Worm (Caenorhabditis elegans) whole organism, L3 larva: ENCODE measurements around the gene sptf-2.

Source experiments
- R02D3.7 ChIP-seq: fragments of 150-350 bp; optimal IDR thresholded peaks from 2 replicates; lab custom pipeline; 2014; ENCODE audit warnings: missing biosample characterization, missing genetic modification characterization
- ZK546.5 ChIP-seq: sonication (generic microtip); optimal IDR thresholded peaks from 2 replicates; lab custom pipeline; 2017; ENCODE audit warnings: missing biosample characterization, missing genetic modification characterization
- ceh-16 ChIP-seq: sonication (generic microtip); optimal IDR thresholded peaks from 2 replicates; lab custom pipeline; 2017; ENCODE audit warnings: missing biosample characterization, missing genetic modification characterization
- ceh-28 ChIP-seq: fragments of 150-350 bp; optimal IDR thresholded peaks from 2 replicates; lab custom pipeline; 2014; ENCODE audit warnings: missing biosample characterization, missing genetic modification reagents, missing genetic modification characterization
- ceh-9 ChIP-seq: sonication (generic microtip); optimal IDR thresholded peaks from 2 replicates; lab custom pipeline; 2018; ENCODE audit warnings: missing biosample characterization, missing genetic modification characterization
- daf-12 ChIP-seq: fragments of 150-350 bp; optimal IDR thresholded peaks from 2 replicates; lab custom pipeline; 2014; ENCODE audit warnings: missing biosample characterization, missing genetic modification reagents, missing genetic modification characterization
- egl-27 ChIP-seq: sonication (generic microtip); optimal IDR thresholded peaks from 4 replicates; lab custom pipeline; 2017; ENCODE audit warnings: missing biosample characterization, missing genetic modification reagents, missing genetic modification characterization
- egl-5 ChIP-seq: fragments of 150-350 bp; optimal IDR thresholded peaks from 2 replicates; lab custom pipeline; 2017; ENCODE audit warnings: missing biosample characterization, missing genetic modification reagents, missing genetic modification characterization, inconsistent platforms
- elt-1 ChIP-seq: fragments of 150-350 bp; optimal IDR thresholded peaks from 2 replicates; lab custom pipeline; 2014; ENCODE audit warnings: missing biosample characterization, missing genetic modification characterization
- elt-2 ChIP-seq: sonication (generic microtip); optimal IDR thresholded peaks from 2 replicates; lab custom pipeline; 2016; ENCODE audit warnings: missing genetic modification reagents, mild to moderate bottlenecking, missing genetic modification characterization, missing compliant biosample characterization
- elt-3 ChIP-seq, 3 experiments: fragments of 150-350 bp in 1 of 3; sonication (generic microtip) in 2 of 3; optimal IDR thresholded peaks; 2 replicates in 2 of 3; 4 replicates in 1 of 3; lab custom pipeline; 2014 to 2017; ENCODE audit warnings: missing biosample characterization in 3 of 3, missing genetic modification characterization in 3 of 3
- eor-1 ChIP-seq, 2 experiments: fragments of 150-350 bp; optimal IDR thresholded peaks; 2 replicates each; lab custom pipeline; 2014 to 2018; ENCODE audit warnings: missing biosample characterization in 2 of 2, missing genetic modification characterization in 2 of 2
- fkh-10 ChIP-seq: sonication (generic microtip); optimal IDR thresholded peaks from 2 replicates; lab custom pipeline; 2017; ENCODE audit warnings: missing biosample characterization, missing genetic modification reagents, missing genetic modification characterization
- fkh-2 ChIP-seq: fragments of 150-350 bp; optimal IDR thresholded peaks from 2 replicates; lab custom pipeline; 2014; ENCODE audit warnings: missing biosample characterization, missing genetic modification reagents, missing genetic modification characterization
- fos-1 ChIP-seq: fragments of 150-350 bp; optimal IDR thresholded peaks from 2 replicates; lab custom pipeline; 2014; ENCODE audit warnings: missing biosample characterization, missing genetic modification characterization
- hmg-11 ChIP-seq: sonication (generic microtip); optimal IDR thresholded peaks from 2 replicates; lab custom pipeline; 2016; ENCODE audit warnings: missing genetic modification characterization, missing compliant biosample characterization
- lin-39 ChIP-seq: fragments of 150-350 bp; optimal IDR thresholded peaks from 2 replicates; lab custom pipeline; 2018; ENCODE audit warnings: missing biosample characterization, missing genetic modification reagents, missing genetic modification characterization
- lsy-12 ChIP-seq: sonication (generic microtip); optimal IDR thresholded peaks from 2 replicates; lab custom pipeline; 2016; ENCODE audit warnings: mild to moderate bottlenecking, missing genetic modification characterization, missing compliant biosample characterization
- mdl-1 ChIP-seq: fragments of 150-350 bp; optimal IDR thresholded peaks from 2 replicates; lab custom pipeline; 2014; ENCODE audit warnings: missing biosample characterization, missing genetic modification characterization
- nfya-1 ChIP-seq: sonication (generic microtip); optimal IDR thresholded peaks from 2 replicates; lab custom pipeline; 2017; ENCODE audit warnings: missing genetic modification characterization, mild to moderate bottlenecking, missing compliant biosample characterization, antibody characterized with exemption, moderate library complexity; ENCODE audit not compliant: insufficient read depth
- nhr-11 ChIP-seq: fragments of 150-350 bp; optimal IDR thresholded peaks from 2 replicates; lab custom pipeline; 2014; ENCODE audit warnings: missing biosample characterization, missing genetic modification characterization
- nhr-12 ChIP-seq: fragments of 150-350 bp; optimal IDR thresholded peaks from 2 replicates; lab custom pipeline; 2014; ENCODE audit warnings: missing biosample characterization, missing genetic modification characterization
- nhr-23 ChIP-seq: fragments of 150-350 bp; optimal IDR thresholded peaks from 2 replicates; lab custom pipeline; 2014; ENCODE audit warnings: missing biosample characterization, missing genetic modification reagents, missing genetic modification characterization
- nhr-237 ChIP-seq: fragments of 150-350 bp; optimal IDR thresholded peaks from 2 replicates; lab custom pipeline; 2014; ENCODE audit warnings: missing biosample characterization, missing genetic modification characterization
- nhr-25 ChIP-seq: sonication (generic microtip); optimal IDR thresholded peaks from 2 replicates; lab custom pipeline; 2017; ENCODE audit warnings: missing biosample characterization, missing genetic modification characterization
- nhr-28 ChIP-seq: fragments of 150-350 bp; optimal IDR thresholded peaks from 2 replicates; lab custom pipeline; 2014; ENCODE audit warnings: missing biosample characterization, missing genetic modification characterization
- nhr-43 ChIP-seq: sonication (generic microtip); optimal IDR thresholded peaks from 2 replicates; lab custom pipeline; 2016; ENCODE audit warnings: mild to moderate bottlenecking, missing genetic modification characterization, missing compliant biosample characterization; ENCODE audit not compliant: poor library complexity, severe bottlenecking
- nhr-67 ChIP-seq: fragments of 150-350 bp; optimal IDR thresholded peaks from 2 replicates; lab custom pipeline; 2014; ENCODE audit warnings: missing biosample characterization, missing genetic modification characterization
- nhr-76 ChIP-seq: fragments of 150-350 bp; sonication (generic microtip); optimal IDR thresholded peaks from 5 replicates; lab custom pipeline; 2014; ENCODE audit warnings: missing biosample characterization, missing genetic modification characterization
- nhr-77 ChIP-seq: fragments of 150-350 bp; optimal IDR thresholded peaks from 2 replicates; lab custom pipeline; 2014; ENCODE audit warnings: missing biosample characterization, missing genetic modification characterization
- pha-4 ChIP-seq: fragments of 150-350 bp; optimal IDR thresholded peaks from 2 replicates; lab custom pipeline; 2014; ENCODE audit warnings: missing biosample characterization, missing genetic modification reagents, missing genetic modification characterization
- sea-2 ChIP-seq: fragments of 150-350 bp; sonication (generic microtip); optimal IDR thresholded peaks from 4 replicates; lab custom pipeline; 2014; ENCODE audit warnings: missing biosample characterization, missing genetic modification reagents, missing genetic modification characterization
- skn-1 ChIP-seq: fragments of 150-350 bp; optimal IDR thresholded peaks from 2 replicates; lab custom pipeline; 2014; ENCODE audit warnings: missing biosample characterization, missing genetic modification characterization
- tbx-2 ChIP-seq: sonication (generic microtip); optimal IDR thresholded peaks from 2 replicates; lab custom pipeline; 2016; ENCODE audit warnings: mild to moderate bottlenecking, missing genetic modification characterization, missing compliant biosample characterization
- unc-39 ChIP-seq: sonication (generic microtip); optimal IDR thresholded peaks from 4 replicates; lab custom pipeline; 2017; ENCODE audit warnings: missing biosample characterization, missing genetic modification characterization
- unc-62 ChIP-seq: fragments of 150-350 bp; sonication (generic microtip); optimal IDR thresholded peaks from 4 replicates; lab custom pipeline; 2014; ENCODE audit warnings: missing biosample characterization, missing genetic modification reagents, missing genetic modification characterization
- zag-1 ChIP-seq: fragments of 150-350 bp; optimal IDR thresholded peaks from 2 replicates; lab custom pipeline; 2014; ENCODE audit warnings: missing biosample characterization, missing genetic modification characterization
- ztf-11 ChIP-seq: fragments of 150-350 bp; optimal IDR thresholded peaks from 2 replicates; lab custom pipeline; 2014; ENCODE audit warnings: missing biosample characterization, missing genetic modification characterization
- ztf-4 ChIP-seq: fragments of 150-350 bp; optimal IDR thresholded peaks from 2 replicates; lab custom pipeline; 2014; ENCODE audit warnings: missing biosample characterization, missing genetic modification characterization

Gene sptf-2

DNA sequence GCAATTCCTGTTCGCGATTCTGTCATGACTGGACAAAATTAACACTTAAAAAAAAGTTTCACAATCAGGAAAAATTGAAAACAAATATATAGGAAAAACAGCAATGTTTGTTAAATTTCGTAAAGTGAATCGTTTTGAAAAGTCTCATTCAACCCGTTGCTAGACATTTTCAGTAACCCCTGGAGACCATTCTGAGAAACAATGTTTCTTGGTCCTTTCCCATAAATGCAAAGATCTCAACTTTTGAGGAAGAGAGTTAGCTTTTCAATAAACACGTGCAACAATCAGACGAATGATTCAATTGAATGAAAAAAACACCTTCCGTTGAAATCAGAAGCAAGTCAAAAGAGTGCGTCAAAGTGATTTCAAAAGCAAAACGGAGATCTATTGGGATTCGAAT is 15.2 kb upstream of the sptf-2 start, which contains the start of gene F28C6.9:
TSS of gene F28C6.9 (minus strand) at position 101 of the 400 bp plus-strand sequence.
- TF ChIP-seq mdl-1 (tag; lab: Kevin White, UChicago), result no peak
- TF ChIP-seq nhr-25 (tag; lab: Kevin White, UChicago), result no peak
- no peak for TF ChIP-seq egl-5 (tag; lab: Kevin White, UChicago)
- no peak for TF ChIP-seq unc-62
- TF ChIP-seq nhr-43, result no peak
- no peak for TF ChIP-seq nfya-1 (tag; lab: Kevin White, UChicago)
- TF ChIP-seq fkh-2 (tag; lab: Kevin White, UChicago), result no peak
- TF ChIP-seq ZK546.5 (tag; lab: Kevin White, UChicago), result no peak
- no peak for TF ChIP-seq nhr-67
- TF ChIP-seq elt-1 (tag; lab: Kevin White, UChicago), result no peak
- TF ChIP-seq ceh-16 (tag; lab: Kevin White, UChicago), result no peak
- TF ChIP-seq nhr-237 (tag; lab: Kevin White, UChicago), result no peak
- TF ChIP-seq pha-4 (tag; lab: Kevin White, UChicago), result no peak
- no peak for TF ChIP-seq ztf-11
- no peak for TF ChIP-seq lin-39 (tag; lab: Kevin White, UChicago)
- TF ChIP-seq elt-3 (tag; optimal IDR thresholded peaks at IDR 0.05; lab: Kevin White, UChicago), result no peak
- no peak for TF ChIP-seq tbx-2 (tag; lab: Kevin White, UChicago)

DNA sequence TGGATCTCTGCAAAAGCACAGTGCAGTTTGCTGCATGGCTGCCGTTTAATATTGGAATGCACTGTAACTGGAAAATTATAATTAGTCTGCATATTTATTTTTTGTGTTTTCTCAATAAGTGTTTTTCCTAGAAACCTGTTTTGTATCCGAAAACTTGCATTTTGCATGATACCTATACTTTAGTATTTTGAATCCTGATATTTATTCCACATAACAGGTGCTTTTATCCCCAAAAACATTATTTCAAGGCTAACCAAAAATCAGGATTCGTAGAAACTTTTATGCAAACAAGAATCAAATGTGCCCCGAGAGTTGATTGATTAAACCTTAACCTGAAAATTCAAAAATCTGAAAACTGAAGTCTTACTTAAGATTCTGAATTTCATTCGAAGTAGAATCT is 14.7 kb upstream of the sptf-2 start:
- TF ChIP-seq mdl-1 (tag; lab: Kevin White, UChicago), result no peak
- no peak for TF ChIP-seq ceh-9 (tag; lab: Kevin White, UChicago)
- TF ChIP-seq sea-2 (GFP tag; lab: Kevin White, UChicago), result no peak
- no peak for TF ChIP-seq elt-2 (tag; lab: Kevin White, UChicago)
- no peak for TF ChIP-seq fos-1 (tag; lab: Kevin White, UChicago)
- no peak for TF ChIP-seq ceh-28 (tag; lab: Kevin White, UChicago)
- no peak for TF ChIP-seq nhr-77 (tag; lab: Kevin White, UChicago)
- no peak for TF ChIP-seq elt-1 (tag; lab: Kevin White, UChicago)
- TF ChIP-seq fkh-2 (tag; lab: Kevin White, UChicago), result no peak
- TF ChIP-seq ztf-11, result no peak
- TF ChIP-seq lsy-12 (tag; lab: Kevin White, UChicago), result no peak
- no peak for TF ChIP-seq nhr-76 (tag; lab: Kevin White, UChicago)
- TF ChIP-seq R02D3.7, result no peak
- TF ChIP-seq ztf-4 (tag; lab: Kevin White, UChicago), result no peak
- TF ChIP-seq nhr-12, result no peak
- no peak for TF ChIP-seq zag-1 (tag; lab: Kevin White, UChicago)
- TF ChIP-seq unc-62, result no peak
- no peak for TF ChIP-seq nhr-23 (tag; lab: Kevin White, UChicago)
- TF ChIP-seq nhr-11 (tag; lab: Kevin White, UChicago), result no peak
- TF ChIP-seq hmg-11 (tag; lab: Kevin White, UChicago), result no peak

- TF ChIP-seq elt-2 (tag; lab: Kevin White, UChicago) (no peak), ceh-9 (tag; lab: Kevin White, UChicago) (no peak)
- TF ChIP-seq, all 47 proteins: peak for 0
Measured at ce11 chrII:8611330-8611729, 13.9 kb upstream of the sptf-2 start.

DNA sequence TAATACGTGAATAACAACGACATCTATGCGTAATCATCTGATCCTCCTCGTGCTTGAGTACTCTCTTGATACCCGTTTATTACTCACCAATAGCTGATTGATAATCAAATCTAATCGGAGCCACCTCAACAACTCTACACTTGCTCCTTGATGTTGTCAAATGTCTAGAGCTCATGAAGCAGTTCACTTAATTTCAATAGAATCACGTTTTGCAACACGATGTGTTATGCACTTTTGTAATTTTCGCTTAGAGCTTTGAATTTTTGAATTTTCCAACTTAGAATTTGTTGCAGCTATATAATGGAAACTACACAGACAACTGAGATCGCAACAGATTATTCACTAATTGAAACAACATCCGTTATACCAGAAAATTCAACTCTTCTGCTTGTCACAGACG is 12.8 kb upstream of the sptf-2 start, which contains the start of gene T22C8.1:
TSS of gene T22C8.1 (plus strand) at position 301 of the 400 bp plus-strand sequence.
- TF ChIP-seq nhr-12, result no peak
- TF ChIP-seq unc-62, result no peak
- no peak for TF ChIP-seq skn-1 (tag; lab: Kevin White, UChicago)
- TF ChIP-seq egl-27 (tag; lab: Kevin White, UChicago), result no peak
- TF ChIP-seq fkh-10 (GFP tag; lab: Kevin White, UChicago), result no peak
- no peak for TF ChIP-seq nhr-77 (tag; lab: Kevin White, UChicago)
- TF ChIP-seq, all 47 proteins: peak for 0

- TF ChIP-seq nhr-28 (no peak), ZK546.5 (tag; lab: Kevin White, UChicago) (no peak), unc-39 (no peak), nhr-43 (no peak), nhr-25 (tag; lab: Kevin White, UChicago) (no peak), mdl-1 (tag; lab: Kevin White, UChicago) (no peak), egl-5 (tag; lab: Kevin White, UChicago) (no peak), skn-1 (tag; lab: Kevin White, UChicago) (no peak), nhr-67 (no peak), fkh-2 (tag; lab: Kevin White, UChicago) (no peak), ceh-28 (tag; lab: Kevin White, UChicago) (no peak), sea-2 (GFP tag; lab: Kevin White, UChicago) (no peak), ceh-16 (tag; lab: Kevin White, UChicago) (no peak), nhr-12 (no peak), nfya-1 (tag; lab: Kevin White, UChicago) (no peak), eor-1 (tag; optimal IDR thresholded peaks at IDR 0.05; lab: Kevin White, UChicago) (no peak), daf-12 (tag; lab: Kevin White, UChicago) (no peak), nhr-11 (tag; lab: Kevin White, UChicago) (no peak), nhr-77 (tag; lab: Kevin White, UChicago) (no peak)
Measured at ce11 chrII:8616155-8616554, 9.1 kb upstream of the sptf-2 start.
